Worm (Caenorhabditis elegans): Measurements from ENCODE around the gene C25F6.6.

C25F6.6 gene

ce11 chrX:5467820-5468270, 17.2 kb upstream of the C25F6.6 start, which contains the start of gene dpyd-1 (continued):
- no peak for TF ChIP-seq F26F4.8 (GFP tag; conservative IDR thresholded peaks at IDR 0.05)
- no peak for TF ChIP-seq ceh-82 (tag; optimal IDR thresholded peaks at IDR 0.05)
- no peak for TF ChIP-seq ZK546.5 (tag; optimal IDR thresholded peaks at IDR 0.05)
- TF ChIP-seq spr-1 (tag; optimal IDR thresholded peaks at IDR 0.05), result no peak
- TF ChIP-seq unc-130 (GFP tag; optimal IDR thresholded peaks at IDR 0.05), result no peak
- peak; percentile 72 for TF ChIP-seq hlh-30 (tag; optimal IDR thresholded peaks at IDR 0.05; ENCODE audit: insufficient read depth)
- TF ChIP-seq ces-1 (GFP tag; optimal IDR thresholded peaks at IDR 0.05), result no peak
- TF ChIP-seq nhr-10 (tag; optimal IDR thresholded peaks at IDR 0.05), result no peak
- TF ChIP-seq zag-1 (tag; optimal IDR thresholded peaks at IDR 0.05), result no peak
- TF ChIP-seq hif-1 (tag; optimal IDR thresholded peaks at IDR 0.05), result no peak
- TF ChIP-seq zip-11 (GFP tag; IDR thresholded peaks at IDR 0.05), result no peak
- no peak for TF ChIP-seq aly-2 (tag; optimal IDR thresholded peaks at IDR 0.05)
- no peak for TF ChIP-seq nhr-42 (GFP tag; IDR thresholded peaks at IDR 0.05)
- TF ChIP-seq egl-43 (GFP tag; IDR thresholded peaks at IDR 0.05), result no peak
- no peak for TF ChIP-seq dmd-8 (GFP tag; IDR thresholded peaks at IDR 0.05)
- no peak for TF ChIP-seq Y48G9A.11 (GFP tag; IDR thresholded peaks at IDR 0.05)

- TF ChIP-seq dmd-9 (GFP tag; IDR thresholded peaks at IDR 0.05) (no peak), egl-43 (GFP tag; IDR thresholded peaks at IDR 0.05) (no peak), dmd-6 (GFP tag; IDR thresholded peaks at IDR 0.05) (peak; percentile 94), nhr-102 (tag; optimal IDR thresholded peaks at IDR 0.05) (peak; percentile 32), lin-38 (GFP tag; IDR thresholded peaks at IDR 0.05) (no peak), nhr-76 (tag; optimal IDR thresholded peaks at IDR 0.05) (no peak), ama-1 (optimal IDR thresholded peaks at IDR 0.05) (no peak), saeg-2 (GFP tag; IDR thresholded peaks at IDR 0.05) (no peak), tag-97 (GFP tag; IDR thresholded peaks at IDR 0.05) (no peak), nhr-41 (GFP tag; IDR thresholded peaks at IDR 0.05) (no peak), Y48G9A.11 (GFP tag; IDR thresholded peaks at IDR 0.05) (no peak), nhr-25 (tag; optimal IDR thresholded peaks at IDR 0.05; ENCODE audit: borderline replicate concordance, insufficient read depth) (no peak), mdl-1 (tag; optimal IDR thresholded peaks at IDR 0.05) (peak in 1 of 2 experiments; percentile 73), madf-9 (GFP tag; conservative IDR thresholded peaks at IDR 0.05) (no peak), arid-1 (GFP tag; conservative IDR thresholded peaks at IDR 0.05) (no peak), unc-62 (GFP tag; optimal IDR thresholded peaks at IDR 0.05 in 1 of 2) (peak in 1 of 2 experiments; percentile 4), unc-62 (tag; optimal IDR thresholded peaks at IDR 0.05) (no peak), pha-4 (GFP tag; IDR thresholded peaks at IDR 0.05) (no peak), pha-4 (tag; optimal IDR thresholded peaks at IDR 0.05) (no peak), sdz-12 (GFP tag; optimal IDR thresholded peaks at IDR 0.05) (no peak), nhr-11 (tag; optimal IDR thresholded peaks at IDR 0.05) (no peak), snpc-4 (tag; optimal IDR thresholded peaks at IDR 0.05) (no peak), dve-1 (tag; optimal IDR thresholded peaks at IDR 0.05; ENCODE audit: insufficient read depth) (peak; percentile 82), Y5F2A.4 (GFP tag; optimal IDR thresholded peaks at IDR 0.05) (no peak), unc-130 (GFP tag; optimal IDR thresholded peaks at IDR 0.05) (no peak), nhr-111 (GFP tag; optimal IDR thresholded peaks at IDR 0.05) (no peak), ztf-7 (tag; optimal IDR thresholded peaks at IDR 0.05) (no peak), nhr-6 (tag; optimal IDR thresholded peaks at IDR 0.05) (no peak), ZK546.5 (tag; optimal IDR thresholded peaks at IDR 0.05) (no peak), zip-2 (tag; optimal IDR thresholded peaks at IDR 0.05) (no peak), lsy-2 (tag; optimal IDR thresholded peaks at IDR 0.05) (no peak), jun-1 (tag; optimal IDR thresholded peaks at IDR 0.05) (no peak), Y75B8A.6 (GFP tag; IDR thresholded peaks at IDR 0.05) (no peak), fkh-10 (GFP tag; optimal IDR thresholded peaks at IDR 0.05) (no peak), T26A8.4 (GFP tag; IDR thresholded peaks at IDR 0.05) (no peak), D1046.2 (GFP tag; IDR thresholded peaks at IDR 0.05) (no peak), lin-15B (tag; optimal IDR thresholded peaks at IDR 0.05) (no peak), mdt-29 (GFP tag; IDR thresholded peaks at IDR 0.05) (no peak), ctbp-1 (GFP tag; IDR thresholded peaks at IDR 0.05) (no peak)
These were observed 16.7 kb upstream of the C25F6.6 start for ce11 chrX:5467308-5467707.

Measured in whole organism, L4 larva.